Worm (Caenorhabditis elegans): ENCODE measurements around the gene micu-1.

The micu-1 gene

DNA sequence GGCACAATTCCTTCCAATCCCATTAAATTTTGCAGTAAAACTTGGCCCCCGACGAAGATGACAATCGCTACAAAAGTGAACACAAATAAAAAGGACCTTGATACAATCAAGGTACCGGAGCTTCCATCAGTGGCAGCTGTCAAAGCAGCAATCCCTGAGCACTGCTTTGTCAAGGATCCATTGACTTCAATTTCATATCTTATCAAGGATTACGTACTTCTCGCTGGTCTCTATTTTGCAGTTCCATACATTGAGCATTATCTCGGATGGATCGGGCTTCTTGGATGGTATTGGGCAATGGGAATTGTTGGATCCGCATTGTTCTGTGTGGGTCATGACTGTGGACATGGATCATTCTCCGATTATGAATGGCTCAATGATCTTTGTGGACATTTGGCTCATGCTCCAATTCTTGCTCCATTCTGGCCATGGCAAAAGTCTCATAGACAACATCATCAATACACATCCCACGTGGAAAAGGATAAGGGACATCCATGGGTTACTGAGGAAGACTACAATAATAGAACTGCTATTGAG lies 26.2 kb downstream of the micu-1 start, which contains the start of gene fat-2:
Gene fat-2, plus strand, starts transcription at position 51 of the 537 bp plus-strand sequence.
- TF ChIP-seq sma-3 (GFP tag; optimal IDR thresholded peaks at IDR 0.05) (no peak), R02D3.7 (tag; optimal IDR thresholded peaks at IDR 0.05) (no peak), ZK546.5 (tag; optimal IDR thresholded peaks at IDR 0.05) (no peak), lin-11 (tag; optimal IDR thresholded peaks at IDR 0.05) (no peak), sma-9 (GFP tag; optimal IDR thresholded peaks at IDR 0.05) (no peak), sma-9 (tag; optimal IDR thresholded peaks at IDR 0.05) (no peak), ztf-4 (tag; optimal IDR thresholded peaks at IDR 0.05) (no peak), unc-39 (tag; optimal IDR thresholded peaks at IDR 0.05) (no peak), lsy-2 (tag; optimal IDR thresholded peaks at IDR 0.05) (no peak)

ce11 chrIV:13327064-13327463 lies 29.3 kb downstream of the micu-1 start:
- TF ChIP-seq fos-1 (tag; optimal IDR thresholded peaks at IDR 0.05) (peak; percentile 86), sma-9 (GFP tag; optimal IDR thresholded peaks at IDR 0.05) (peak; percentile 74), sma-9 (tag; optimal IDR thresholded peaks at IDR 0.05) (no peak), crh-2 (tag; optimal IDR thresholded peaks at IDR 0.05) (peak; percentile 80), alr-1 (tag; optimal IDR thresholded peaks at IDR 0.05) (no peak), gmeb-1 (tag; optimal IDR thresholded peaks at IDR 0.05) (peak; percentile 17)

DNA sequence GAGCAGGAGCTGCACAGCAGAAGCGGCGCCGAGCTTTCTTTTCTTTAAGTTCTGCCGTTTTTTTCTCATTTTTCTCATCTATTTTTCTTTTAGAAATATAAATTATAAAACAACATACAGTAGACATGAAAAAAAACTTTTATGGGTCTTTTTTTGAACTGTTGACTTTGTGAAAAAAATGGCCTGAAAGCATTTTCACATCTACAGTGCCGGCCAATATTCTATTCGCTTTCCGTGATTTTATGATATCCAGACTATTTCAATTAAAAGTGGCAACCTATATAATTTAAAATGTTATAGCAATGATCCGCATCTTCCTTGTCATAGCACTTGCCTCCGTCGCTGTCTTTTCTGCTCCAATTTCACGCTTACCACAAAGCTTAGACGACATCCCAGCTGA lies 30.3 kb downstream of the micu-1 start, which contains the start of gene far-6:
Gene far-6, plus strand, starts transcription at position 301 of the 400 bp plus-strand sequence.
- TF ChIP-seq peb-1 (tag; optimal IDR thresholded peaks at IDR 0.05): no peak
- TF ChIP-seq ceh-82 (tag; optimal IDR thresholded peaks at IDR 0.05): no peak
- no peak for TF ChIP-seq unc-39 (tag; optimal IDR thresholded peaks at IDR 0.05)
- TF ChIP-seq nhr-25 (tag; optimal IDR thresholded peaks at IDR 0.05): no peak
- no peak for TF ChIP-seq R02D3.7 (tag; optimal IDR thresholded peaks at IDR 0.05)
- TF ChIP-seq ztf-4 (tag; optimal IDR thresholded peaks at IDR 0.05): no peak
- TF ChIP-seq ztf-1 (GFP tag; conservative IDR thresholded peaks at IDR 0.05): no peak
- TF ChIP-seq lin-39 (tag; optimal IDR thresholded peaks at IDR 0.05): no peak

ce11 chrIV:13330547-13330946 lies 32.8 kb downstream of the micu-1 start:
- TF ChIP-seq R02D3.7 (tag; optimal IDR thresholded peaks at IDR 0.05): no peak
- no peak for TF ChIP-seq nhr-12 (tag; optimal IDR thresholded peaks at IDR 0.05)
- TF ChIP-seq nhr-10 (tag; optimal IDR thresholded peaks at IDR 0.05): no peak
- TF ChIP-seq lin-13 (GFP tag; optimal IDR thresholded peaks at IDR 0.05): no peak
- TF ChIP-seq elt-1 (tag; optimal IDR thresholded peaks at IDR 0.05): no peak
- TF ChIP-seq unc-39 (tag; optimal IDR thresholded peaks at IDR 0.05): no peak
- no peak for TF ChIP-seq mbf-1 (tag; optimal IDR thresholded peaks at IDR 0.05)
- TF ChIP-seq sma-9 (GFP tag; optimal IDR thresholded peaks at IDR 0.05): no peak
- TF ChIP-seq sma-9 (tag; optimal IDR thresholded peaks at IDR 0.05): no peak
- TF ChIP-seq ztf-1 (GFP tag; conservative IDR thresholded peaks at IDR 0.05): no peak
- no peak for TF ChIP-seq ama-1 (optimal IDR thresholded peaks at IDR 0.05)
- TF ChIP-seq ZK546.5 (tag; optimal IDR thresholded peaks at IDR 0.05): no peak
- no peak for TF ChIP-seq F13H6.1 (tag; optimal IDR thresholded peaks at IDR 0.05)
- no peak for TF ChIP-seq C34F6.9 (tag; optimal IDR thresholded peaks at IDR 0.05)
- TF ChIP-seq Y55F3AM.14 (GFP tag; optimal IDR thresholded peaks at IDR 0.05): no peak
- no peak for TF ChIP-seq nhr-77 (tag; optimal IDR thresholded peaks at IDR 0.05)
- TF ChIP-seq peb-1 (tag; optimal IDR thresholded peaks at IDR 0.05): no peak
- no peak for TF ChIP-seq mab-5 (tag; optimal IDR thresholded peaks at IDR 0.05)
- TF ChIP-seq lin-11 (tag; optimal IDR thresholded peaks at IDR 0.05): no peak
- TF ChIP-seq nhr-23 (tag; optimal IDR thresholded peaks at IDR 0.05): no peak

DNA sequence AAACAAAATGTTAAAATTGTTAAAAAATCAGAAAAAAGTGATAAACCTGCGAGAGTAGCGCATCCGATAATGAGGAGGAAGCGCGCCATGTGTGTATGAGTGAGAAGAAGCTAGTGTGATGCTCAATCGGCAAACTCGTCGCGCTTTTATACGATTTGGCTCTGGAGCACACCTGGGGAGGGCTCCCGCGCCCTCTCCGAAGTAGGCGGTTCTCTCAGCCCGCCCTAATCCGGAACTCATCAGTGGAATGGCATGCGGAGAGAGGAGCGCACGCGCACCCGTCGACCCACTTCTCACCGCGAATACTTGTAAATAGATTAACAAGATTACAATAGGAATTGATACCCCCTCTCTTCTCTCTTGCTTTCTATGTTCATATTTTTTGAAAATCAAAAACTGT lies 33.6 kb downstream of the micu-1 start, which contains the start of gene pqn-74:
Gene pqn-74, minus strand, starts transcription at position 122 of the 400 bp plus-strand sequence.
- no peak for TF ChIP-seq nhr-10 (tag; optimal IDR thresholded peaks at IDR 0.05)
- TF ChIP-seq sma-9 (GFP tag; optimal IDR thresholded peaks at IDR 0.05): no peak
- TF ChIP-seq sma-9 (tag; optimal IDR thresholded peaks at IDR 0.05): no peak
- TF ChIP-seq peb-1 (tag; optimal IDR thresholded peaks at IDR 0.05): no peak
- no peak for TF ChIP-seq mab-5 (tag; optimal IDR thresholded peaks at IDR 0.05)
- TF ChIP-seq blmp-1 (tag; optimal IDR thresholded peaks at IDR 0.05; ENCODE audit: insufficient read depth): no peak
- no peak for TF ChIP-seq nhr-237 (tag; optimal IDR thresholded peaks at IDR 0.05)
- TF ChIP-seq nhr-77 (tag; optimal IDR thresholded peaks at IDR 0.05): no peak
- TF ChIP-seq sem-4 (tag; optimal IDR thresholded peaks at IDR 0.05): no peak
- TF ChIP-seq nhr-25 (tag; optimal IDR thresholded peaks at IDR 0.05): no peak
- no peak for TF ChIP-seq lin-11 (tag; optimal IDR thresholded peaks at IDR 0.05)
- no peak for TF ChIP-seq fos-1 (tag; optimal IDR thresholded peaks at IDR 0.05)
